Fruit fly (Drosophila melanogaster) whole organism, embryonic: ENCODE measurements around the gene CG1233.

Experiments
- Atf3 ChIP-seq: fragments of 200-800 bp; sonication (Bioruptor generic); optimal IDR thresholded peaks from 3 replicates; lab custom pipeline; 2016; ENCODE audit warnings: missing biosample characterization, missing genetic modification characterization
- BtbVII ChIP-seq: fragments of 200-800 bp; sonication (Bioruptor generic); optimal IDR thresholded peaks from 3 replicates; lab custom pipeline; 2017; ENCODE audit warnings: missing biosample characterization, mild to moderate bottlenecking, missing genetic modification characterization
- CG12236 ChIP-seq: fragments of 200-800 bp; sonication (Bioruptor generic); optimal IDR thresholded peaks from 2 replicates; lab custom pipeline; 2016; ENCODE audit warnings: missing biosample characterization, missing genetic modification characterization
- CG13287 ChIP-seq: fragments of 200-800 bp; sonication (Bioruptor generic); IDR thresholded peaks from 2 replicates; pipeline ENCODE4 v1.3.6; 2022; ENCODE audit warnings: missing biosample characterization, missing genetic modification characterization; ENCODE audit not compliant: partially characterized antibody
- CG13894 ChIP-seq: fragments of 200-800 bp; sonication (Bioruptor generic); optimal IDR thresholded peaks from 3 replicates; lab custom pipeline; 2018; ENCODE audit warnings: missing biosample characterization, mild to moderate bottlenecking, missing genetic modification characterization, moderate library complexity
- CG17612 ChIP-seq: fragments of 200-800 bp; sonication (Bioruptor generic); IDR thresholded peaks from 2 replicates; pipeline ENCODE4 v1.3.6; 2022; ENCODE audit warnings: missing biosample characterization, missing genetic modification characterization
- CG18476 ChIP-seq: fragments of 200-800 bp; sonication (Bioruptor generic); optimal IDR thresholded peaks from 2 replicates; lab custom pipeline; 2016; ENCODE audit warnings: missing biosample characterization, mild to moderate bottlenecking, missing genetic modification characterization
- CG2116 ChIP-seq: fragments of 200-800 bp; sonication (Bioruptor generic); optimal IDR thresholded peaks from 3 replicates; lab custom pipeline; 2018; ENCODE audit warnings: missing biosample characterization, mild to moderate bottlenecking, missing genetic modification characterization
- CG2120 ChIP-seq: fragments of 200-800 bp; sonication (Bioruptor generic); optimal IDR thresholded peaks from 3 replicates; lab custom pipeline; 2016; ENCODE audit warnings: missing biosample characterization, missing genetic modification characterization
- CG31388 ChIP-seq: fragments of 200-800 bp; sonication (Bioruptor generic); optimal IDR thresholded peaks from 2 replicates; lab custom pipeline; 2016; ENCODE audit warnings: missing biosample characterization, missing genetic modification characterization
- CG34224 ChIP-seq: fragments of 200-800 bp; sonication (Bioruptor generic); IDR thresholded peaks from 3 replicates; pipeline ENCODE4 v1.3.6; 2022; ENCODE audit warnings: missing biosample characterization, missing genetic modification characterization; ENCODE audit not compliant: partially characterized antibody
- CG34376 ChIP-seq: fragments of 200-800 bp; sonication (Bioruptor generic); optimal IDR thresholded peaks from 2 replicates; lab custom pipeline; 2018; ENCODE audit warnings: missing biosample characterization, mild to moderate bottlenecking, missing genetic modification characterization
- CG42726 ChIP-seq: fragments of 200-800 bp; sonication (Bioruptor generic); IDR thresholded peaks from 2 replicates; pipeline ENCODE4 v1.3.6; 2022; ENCODE audit warnings: missing biosample characterization, missing genetic modification characterization; ENCODE audit not compliant: partially characterized antibody
- CG4617 ChIP-seq: fragments of 200-800 bp; sonication (Bioruptor generic); optimal IDR thresholded peaks from 3 replicates; lab custom pipeline; 2016; ENCODE audit warnings: missing biosample characterization, missing genetic modification characterization, borderline replicate concordance
- CG6854 ChIP-seq: fragments of 200-800 bp; sonication (Bioruptor generic); optimal IDR thresholded peaks from 3 replicates; lab custom pipeline; 2017; ENCODE audit warnings: missing biosample characterization, mild to moderate bottlenecking, missing genetic modification characterization
- CG8924 ChIP-seq: fragments of 200-800 bp; optimal IDR thresholded peaks from 3 replicates; lab custom pipeline; 2019; ENCODE audit warnings: missing biosample characterization, mild to moderate bottlenecking, missing genetic modification characterization, moderate library complexity
- CG9797 ChIP-seq: fragments of 200-800 bp; sonication (Bioruptor generic); optimal IDR thresholded peaks from 3 replicates; lab custom pipeline; 2018; ENCODE audit warnings: missing biosample characterization, mild to moderate bottlenecking, missing genetic modification characterization
- CHES-1-like ChIP-seq: fragments of 200-800 bp; sonication (Bioruptor generic); optimal IDR thresholded peaks from 2 replicates; lab custom pipeline; 2016; ENCODE audit warnings: missing biosample characterization, missing genetic modification characterization
- CrebB ChIP-seq: fragments of 200-800 bp; sonication (Bioruptor generic); optimal IDR thresholded peaks from 3 replicates; lab custom pipeline; 2018; ENCODE audit warnings: missing biosample characterization, mild to moderate bottlenecking, missing genetic modification characterization
- Dbx ChIP-seq: fragments of 200-800 bp; sonication (Bioruptor generic); IDR thresholded peaks from 3 replicates; pipeline ENCODE4 v1.3.6; 2022; ENCODE audit warnings: missing biosample characterization, missing genetic modification characterization
- Fer1 ChIP-seq: fragments of 200-800 bp; sonication (Bioruptor generic); optimal IDR thresholded peaks from 2 replicates; lab custom pipeline; 2017; ENCODE audit warnings: missing biosample characterization, mild to moderate bottlenecking, missing genetic modification characterization
- GATAe ChIP-seq: fragments of 200-800 bp; sonication (Bioruptor generic); conservative IDR thresholded peaks from 2 replicates; pipeline ENCODE4 v1.3.6; 2022; ENCODE audit warnings: missing biosample characterization, missing genetic modification characterization
- Hand ChIP-seq: fragments of 200-800 bp; sonication (Bioruptor generic); optimal IDR thresholded peaks from 2 replicates; lab custom pipeline; 2017; ENCODE audit warnings: mild to moderate bottlenecking, missing biosample characterization, missing genetic modification reagents, missing genetic modification characterization
- HmgZ ChIP-seq: fragments of 200-800 bp; sonication (Bioruptor generic); optimal IDR thresholded peaks from 2 replicates; lab custom pipeline; 2018; ENCODE audit warnings: missing biosample characterization, mild to moderate bottlenecking, missing genetic modification characterization
- Hmx ChIP-seq: fragments of 200-800 bp; sonication (Bioruptor generic); optimal IDR thresholded peaks from 2 replicates; lab custom pipeline; 2016; ENCODE audit warnings: missing biosample characterization, missing genetic modification characterization
- Hsf ChIP-seq: fragments of 200-800 bp; sonication (Bioruptor generic); optimal IDR thresholded peaks from 3 replicates; lab custom pipeline; 2016; ENCODE audit warnings: missing biosample characterization, missing genetic modification characterization
- Med ChIP-seq: fragments of 200-800 bp; sonication (Bioruptor generic); peaks from one replicate; lab custom pipeline; 2016; ENCODE audit warnings: missing biosample characterization, missing genetic modification characterization, mild to moderate bottlenecking, inconsistent platforms, moderate library complexity
- NC2β ChIP-seq: fragments of 200-800 bp; sonication (Bioruptor generic); optimal IDR thresholded peaks from 2 replicates; lab custom pipeline; 2016; ENCODE audit warnings: missing biosample characterization, missing genetic modification characterization
- Pdp1 ChIP-seq, 2 experiments: fragments of 200-800 bp; sonication (Bioruptor generic); optimal IDR thresholded peaks; 3 replicates each; lab custom pipeline; 2016; ENCODE audit warnings: missing biosample characterization in 2 of 2, missing genetic modification characterization in 2 of 2, mild to moderate bottlenecking in 1 of 2, moderate library complexity in 1 of 2
- Trl ChIP-seq, 3 experiments: fragments of >200 bp in 2 of 3; fragments of 200-800 bp in 1 of 3; sonication (Bioruptor generic) in 1 of 3; optimal IDR thresholded peaks; 2 replicates in 1 of 3; 3 replicates in 2 of 3; lab custom pipeline; 2016 to 2017; ENCODE audit warnings: missing biosample characterization in 1 of 3, missing genetic modification characterization in 1 of 3
- amos ChIP-seq: fragments of 200-800 bp; sonication (Bioruptor generic); IDR thresholded peaks from 2 replicates; pipeline ENCODE4 v1.3.6; 2022; ENCODE audit warnings: missing biosample characterization, missing genetic modification characterization; ENCODE audit not compliant: partially characterized antibody
- chinmo ChIP-seq: fragments of 200-800 bp; sonication (Bioruptor generic); IDR thresholded peaks from 4 replicates; pipeline ENCODE4 v1.3.6; 2022; ENCODE audit warnings: missing biosample characterization, missing genetic modification characterization; ENCODE audit not compliant: partially characterized antibody
- dmrt11E ChIP-seq: fragments of 200-800 bp; sonication (Bioruptor generic); optimal IDR thresholded peaks from 3 replicates; lab custom pipeline; 2018; ENCODE audit warnings: missing biosample characterization, mild to moderate bottlenecking, missing genetic modification characterization, moderate library complexity
- exex ChIP-seq: fragments of 200-800 bp; sonication (Bioruptor generic); optimal IDR thresholded peaks from 4 replicates; lab custom pipeline; 2018; ENCODE audit warnings: missing biosample characterization, mild to moderate bottlenecking, missing genetic modification characterization, moderate library complexity
- fu2 ChIP-seq: fragments of 200-800 bp; sonication (Bioruptor generic); optimal IDR thresholded peaks from 2 replicates; lab custom pipeline; 2016; ENCODE audit warnings: missing biosample characterization, missing genetic modification characterization
- kay ChIP-seq: fragments of 200-800 bp; sonication (Bioruptor generic); optimal IDR thresholded peaks from 2 replicates; lab custom pipeline; 2016; ENCODE audit warnings: missing biosample characterization, missing genetic modification characterization
- ken ChIP-seq: fragments of 200-800 bp; sonication (Bioruptor generic); IDR thresholded peaks from 3 replicates; pipeline ENCODE4 v1.3.6; 2022; ENCODE audit warnings: missing biosample characterization, missing genetic modification characterization
- lola ChIP-seq, 3 experiments: fragments of >200 bp in 2 of 3; fragments of 200-800 bp in 1 of 3; sonication (Bioruptor generic) in 1 of 3; optimal IDR thresholded peaks; 2 replicates each; lab custom pipeline; 2017 to 2019; ENCODE audit warnings: missing biosample characterization in 3 of 3, missing genetic modification characterization in 3 of 3, mild to moderate bottlenecking in 1 of 3, moderate library complexity in 1 of 3
- ranshi ChIP-seq: fragments of 200-800 bp; sonication (Bioruptor generic); IDR thresholded peaks from 2 replicates; pipeline ENCODE4 v1.3.6; 2022; ENCODE audit warnings: missing biosample characterization, missing genetic modification characterization
- repo ChIP-seq: fragments of 200-800 bp; sonication (Bioruptor generic); optimal IDR thresholded peaks from 2 replicates; lab custom pipeline; 2016; ENCODE audit warnings: missing biosample characterization, missing genetic modification characterization
- rib ChIP-seq: fragments of 200-800 bp; sonication (Bioruptor generic); IDR thresholded peaks from 2 replicates; pipeline ENCODE4 v1.3.6; 2022; ENCODE audit warnings: missing biosample characterization, missing genetic modification characterization
- sug ChIP-seq: fragments of 200-800 bp; optimal IDR thresholded peaks from 2 replicates; lab custom pipeline; 2019; ENCODE audit warnings: missing biosample characterization, mild to moderate bottlenecking, missing genetic modification characterization, moderate library complexity
- twi ChIP-seq: fragments of 200-800 bp; optimal IDR thresholded peaks from 2 replicates; lab custom pipeline; 2019; ENCODE audit warnings: missing biosample characterization, mild to moderate bottlenecking, missing genetic modification characterization, moderate library complexity
- vfl ChIP-seq: fragments of 200-800 bp; sonication (Bioruptor generic); optimal IDR thresholded peaks from 2 replicates; lab custom pipeline; 2016; ENCODE audit warnings: missing biosample characterization, missing genetic modification characterization
- z ChIP-seq: fragments of 200-800 bp; sonication (Bioruptor generic); IDR thresholded peaks from 3 replicates; pipeline ENCODE4 v1.3.6; 2022; ENCODE audit warnings: missing biosample characterization, missing genetic modification characterization

CG1233 gene

DNA sequence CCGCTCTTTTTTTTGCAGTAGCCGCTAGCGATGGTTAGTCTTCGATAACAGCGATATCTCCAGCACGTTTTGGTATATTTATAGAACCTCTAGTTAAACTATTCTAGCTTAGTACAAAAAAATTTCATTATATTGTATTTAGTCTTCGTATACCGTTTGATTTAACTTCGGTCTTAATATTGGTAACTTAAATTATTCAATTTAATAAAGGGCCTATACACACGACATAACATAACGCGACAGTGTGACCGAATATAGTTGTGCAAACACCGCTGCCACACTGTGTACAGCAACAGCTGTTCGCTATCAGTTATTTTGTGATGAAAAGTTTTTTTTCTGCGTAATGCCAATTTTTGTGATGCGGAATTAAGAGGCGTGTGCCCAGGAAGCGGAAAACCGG, at the start of gene CG1233, which contains the start of gene Cdc5 (continued):
- TF ChIP-seq lola (GFP tag; optimal IDR thresholded peaks at IDR 0.05; lab: Kevin White, UChicago) (peak in 1 of 3 experiments; percentile 70), fu2 (GFP tag; lab: Kevin White, UChicago) (peak; percentile 18), CG9797 (GFP tag; lab: Kevin White, UChicago) (peak; percentile 97), twi (tag; lab: Kevin White, UChicago) (no peak), NC2β (GFP tag; lab: Kevin White, UChicago) (peak; percentile 25), CG31388 (no peak), dmrt11E (tag; lab: Kevin White, UChicago) (peak; percentile 58), CG8924 (tag; lab: Kevin White, UChicago) (peak; percentile 44), Atf3 (GFP tag; lab: Kevin White, UChicago) (peak; percentile 15), vfl (GFP tag; lab: Kevin White, UChicago) (no peak), repo (GFP tag; lab: Kevin White, UChicago) (peak; percentile 20), ranshi (GFP tag; lab: Robert Waterston, UW) (0 out of 2 replicates have a peak, but pooled peaks have one; percentile 14), CG2120 (GFP tag; lab: Kevin White, UChicago) (peak; percentile 77), CG2116 (GFP tag; lab: Kevin White, UChicago) (peak; percentile 76), rib (0 out of 2 replicates have a peak, but pooled peaks have one; percentile 16)

DNA sequence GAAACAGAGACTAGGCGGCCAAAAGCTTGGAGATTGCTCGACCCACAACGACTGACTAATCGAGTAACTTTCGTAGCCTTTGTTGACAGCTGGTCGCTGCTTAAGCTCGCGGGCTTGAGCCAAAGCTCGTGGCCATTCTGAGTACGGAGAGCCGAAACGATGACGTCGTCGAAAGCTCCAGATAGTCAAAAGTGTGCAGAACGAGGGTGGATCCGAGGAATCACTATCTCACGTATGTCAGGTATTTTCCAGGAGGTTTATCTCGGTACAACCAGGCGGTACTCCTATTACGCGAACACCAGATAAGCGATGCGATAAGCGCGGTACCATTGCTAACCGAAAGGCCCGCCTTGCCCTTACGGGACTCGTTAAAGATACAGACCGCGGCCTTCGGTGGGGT, 49.7 kb upstream of the CG1233 start:
- TF ChIP-seq BtbVII (GFP tag; lab: Kevin White, UChicago) (peak; percentile 87), Pdp1 (GFP tag; optimal IDR thresholded peaks at IDR 0.05; lab: Kevin White, UChicago) (peak in 1 of 2 experiments; percentile 76), Hand (GFP tag; lab: Kevin White, UChicago) (peak; percentile 14), Hsf (GFP tag; lab: Kevin White, UChicago) (no peak), CG6854 (peak; percentile 34), CG34376 (peak; percentile 75), GATAe (0 out of 2 replicates have a peak, but pooled peaks have one; percentile 28), Hmx (GFP tag; lab: Kevin White, UChicago) (no peak), CG17612 (GFP tag; lab: Robert Waterston, UW) (no peak), CrebB (tag; lab: Kevin White, UChicago) (peak; percentile 24), CG12236 (GFP tag; lab: Kevin White, UChicago) (no peak), Fer1 (peak; percentile 50), kay (GFP tag; lab: Kevin White, UChicago) (peak; percentile 12), CG34224 (GFP tag; lab: Robert Waterston, UW) (0 out of 3 replicates have a peak, but pooled peaks have one; percentile 43), Med (GFP tag; lab: Kevin White, UChicago) (peak; percentile 28), z (peak; percentile 94), HmgZ (tag; lab: Kevin White, UChicago) (peak; percentile 18), Trl (optimal IDR thresholded peaks at IDR 0.05; lab: Kevin White, UChicago) (peak in 1 of 2 experiments; percentile 8), Trl (GFP tag; optimal IDR thresholded peaks at IDR 0.05; lab: Kevin White, UChicago) (no peak), chinmo (GFP tag; lab: Robert Waterston, UW) (peak; percentile 71; the same call in 3 of the 4 replicates), exex (tag; lab: Kevin White, UChicago) (peak; percentile 60), CHES-1-like (GFP tag; lab: Kevin White, UChicago) (no peak), Dbx (GFP tag; lab: Robert Waterston, UW) (peak; percentile 30; the same call in 1 of the 3 replicates), CG13287 (peak; percentile 35; the same call in 1 of the 2 replicates), ken (GFP tag; lab: Robert Waterston, UW) (0 out of 3 replicates have a peak, but pooled peaks have one; percentile 21), sug (tag; lab: Kevin White, UChicago) (peak; percentile 64), amos (GFP tag; lab: Robert Waterston, UW) (peak; percentile 45; the same call in 1 of the 2 replicates), CG4617 (no peak), CG42726 (0 out of 2 replicates have a peak, but pooled peaks have one; percentile 5), CG13894 (tag; lab: Kevin White, UChicago) (peak; percentile 94), CG18476 (GFP tag; lab: Kevin White, UChicago) (peak; percentile 87)
